Fruit fly (Drosophila melanogaster) whole organism, prepupa: ENCODE data around the gene Ndf.

Experiments used
- Blimp-1 ChIP-seq: fragments of 200-800 bp; sonication (Bioruptor generic); optimal IDR thresholded peaks from 3 replicates; lab custom pipeline; 2017; ENCODE audit warnings: missing biosample characterization, missing genetic modification characterization, mild to moderate bottlenecking, moderate library complexity, missing genetic modification reagents
- CG10631 ChIP-seq: fragments of 200-800 bp; sonication (Bioruptor generic); optimal IDR thresholded peaks from 2 replicates; lab custom pipeline; 2016; ENCODE audit warnings: missing biosample characterization, missing genetic modification characterization
- CG10669 ChIP-seq: fragments of 200-800 bp; sonication (Bioruptor generic); optimal IDR thresholded peaks from 3 replicates; lab custom pipeline; 2018; ENCODE audit warnings: missing biosample characterization, mild to moderate bottlenecking, missing genetic modification characterization, moderate library complexity
- CG11294 ChIP-seq: fragments of 200-800 bp; sonication (Bioruptor generic); IDR thresholded peaks from 2 replicates; pipeline ENCODE4 v1.3.6; 2022; ENCODE audit warnings: missing biosample characterization, missing genetic modification characterization
- CG11762 ChIP-seq: fragments of 200-800 bp; sonication (Bioruptor generic); optimal IDR thresholded peaks from 3 replicates; lab custom pipeline; 2016; ENCODE audit warnings: missing biosample characterization, missing genetic modification characterization; ENCODE audit not compliant: insufficient read depth
- CG1621 ChIP-seq: fragments of 200-800 bp; sonication (Bioruptor generic); optimal IDR thresholded peaks from 3 replicates; lab custom pipeline; 2018; ENCODE audit warnings: missing biosample characterization, mild to moderate bottlenecking, missing genetic modification characterization
- CG3032 ChIP-seq: fragments of 200-800 bp; optimal IDR thresholded peaks from 2 replicates; lab custom pipeline; 2019; ENCODE audit warnings: missing biosample characterization, mild to moderate bottlenecking, missing genetic modification characterization, moderate library complexity
- CG32006 ChIP-seq: fragments of 200-800 bp; sonication (Bioruptor generic); optimal IDR thresholded peaks from 3 replicates; lab custom pipeline; 2017; ENCODE audit warnings: missing biosample characterization, mild to moderate bottlenecking, missing genetic modification characterization
- CG34406 ChIP-seq: fragments of 200-800 bp; sonication (Bioruptor generic); optimal IDR thresholded peaks from 3 replicates; lab custom pipeline; 2016; ENCODE audit warnings: missing biosample characterization, missing genetic modification characterization
- CG4318 ChIP-seq: fragments of 200-800 bp; sonication (Bioruptor generic); optimal IDR thresholded peaks from 3 replicates; lab custom pipeline; 2017; ENCODE audit warnings: missing biosample characterization, mild to moderate bottlenecking, missing genetic modification characterization
- CG6163 ChIP-seq: fragments of 200-800 bp; sonication (Bioruptor generic); IDR thresholded peaks from 3 replicates; pipeline ENCODE4 v1.3.6; 2022; ENCODE audit warnings: missing biosample characterization, missing genetic modification characterization
- CG6276 ChIP-seq: fragments of 200-800 bp; sonication (Bioruptor generic); optimal IDR thresholded peaks from 2 replicates; lab custom pipeline; 2017; ENCODE audit warnings: missing biosample characterization, mild to moderate bottlenecking, missing genetic modification characterization
- CG6792 ChIP-seq: fragments of 200-800 bp; sonication (Bioruptor generic); optimal IDR thresholded peaks from 3 replicates; lab custom pipeline; 2016; ENCODE audit warnings: missing biosample characterization, missing genetic modification characterization
- CG6808 ChIP-seq: fragments of 200-800 bp; sonication (Bioruptor generic); optimal IDR thresholded peaks from 3 replicates; lab custom pipeline; 2017; ENCODE audit warnings: missing biosample characterization, missing genetic modification characterization, mild to moderate bottlenecking, moderate library complexity, missing genetic modification reagents
- CG9139 ChIP-seq: fragments of 200-800 bp; sonication (Bioruptor generic); optimal IDR thresholded peaks from 3 replicates; lab custom pipeline; 2017; ENCODE audit warnings: missing biosample characterization, mild to moderate bottlenecking, missing genetic modification characterization
- Eip75B ChIP-seq: fragments of 200-800 bp; sonication (Bioruptor generic); optimal IDR thresholded peaks from 3 replicates; lab custom pipeline; 2016; ENCODE audit warnings: missing biosample characterization, missing genetic modification characterization
- Eip78C ChIP-seq: fragments of 200-800 bp; sonication (Bioruptor generic); peaks from one replicate; lab custom pipeline; 2016; ENCODE audit warnings: missing biosample characterization, missing genetic modification characterization
- Ets21C ChIP-seq: fragments of 200-800 bp; sonication (Bioruptor generic); optimal IDR thresholded peaks from 3 replicates; lab custom pipeline; 2016; ENCODE audit warnings: missing biosample characterization, missing genetic modification characterization
- Ets96B ChIP-seq: fragments of 200-800 bp; optimal IDR thresholded peaks from 2 replicates; lab custom pipeline; 2019; ENCODE audit warnings: missing biosample characterization, mild to moderate bottlenecking, missing genetic modification characterization, moderate library complexity
- Hr39 ChIP-seq: fragments of 200-800 bp; sonication (Bioruptor generic); optimal IDR thresholded peaks from 2 replicates; lab custom pipeline; 2016; ENCODE audit warnings: missing biosample characterization, missing genetic modification characterization
- Hr4 ChIP-seq: fragments of 200-800 bp; sonication (Bioruptor generic); optimal IDR thresholded peaks from 3 replicates; lab custom pipeline; 2016; ENCODE audit warnings: missing biosample characterization, missing genetic modification characterization
- Lpt ChIP-seq: fragments of 200-800 bp; sonication (Bioruptor generic); optimal IDR thresholded peaks from 3 replicates; lab custom pipeline; 2016; ENCODE audit warnings: missing biosample characterization, missing genetic modification characterization
- OdsH ChIP-seq: fragments of 200-800 bp; sonication (Bioruptor generic); optimal IDR thresholded peaks from 3 replicates; lab custom pipeline; 2016; ENCODE audit warnings: missing biosample characterization, missing genetic modification characterization
- Smox ChIP-seq: fragments of 200-800 bp; sonication (Bioruptor generic); optimal IDR thresholded peaks from 3 replicates; lab custom pipeline; 2016; ENCODE audit warnings: missing biosample characterization, missing genetic modification characterization
- Sox102F ChIP-seq: fragments of 200-800 bp; sonication (Bioruptor generic); optimal IDR thresholded peaks from 2 replicates; lab custom pipeline; 2016; ENCODE audit warnings: missing biosample characterization, mild to moderate bottlenecking, missing genetic modification characterization
- Sox15 ChIP-seq: fragments of 200-800 bp; sonication (Bioruptor generic); optimal IDR thresholded peaks from 3 replicates; lab custom pipeline; 2016; ENCODE audit warnings: missing biosample characterization, missing genetic modification characterization
- achi ChIP-seq: fragments of 200-800 bp; sonication (Bioruptor generic); optimal IDR thresholded peaks from 3 replicates; lab custom pipeline; 2016; ENCODE audit warnings: missing biosample characterization, missing genetic modification characterization
- acj6 ChIP-seq: fragments of 200-800 bp; sonication (Bioruptor generic); optimal IDR thresholded peaks from 3 replicates; lab custom pipeline; 2016; ENCODE audit warnings: missing biosample characterization, missing genetic modification characterization
- dac ChIP-seq: fragments of 200-800 bp; sonication (Bioruptor generic); optimal IDR thresholded peaks from 2 replicates; lab custom pipeline; 2017; ENCODE audit warnings: missing biosample characterization, mild to moderate bottlenecking, missing genetic modification characterization
- dsx ChIP-seq: fragments of 200-800 bp; optimal IDR thresholded peaks from 3 replicates; lab custom pipeline; 2019; ENCODE audit warnings: missing biosample characterization, mild to moderate bottlenecking, missing genetic modification characterization, moderate library complexity; ENCODE audit not compliant: poor library complexity, severe bottlenecking
- eg ChIP-seq: fragments of 200-800 bp; sonication (Bioruptor generic); IDR thresholded peaks from 3 replicates; pipeline ENCODE4 v1.3.6; 2022; ENCODE audit warnings: missing biosample characterization, missing genetic modification characterization
- esn ChIP-seq: fragments of 200-800 bp; sonication (Bioruptor generic); optimal IDR thresholded peaks from 2 replicates; lab custom pipeline; 2016; ENCODE audit warnings: missing biosample characterization, mild to moderate bottlenecking, missing genetic modification characterization, moderate library complexity
- fkh ChIP-seq: fragments of 200-800 bp; sonication (Bioruptor generic); optimal IDR thresholded peaks from 3 replicates; lab custom pipeline; 2017; ENCODE audit warnings: missing biosample characterization, mild to moderate bottlenecking, missing genetic modification characterization, moderate library complexity
- net ChIP-seq: fragments of 200-800 bp; sonication (Bioruptor generic); optimal IDR thresholded peaks from 3 replicates; lab custom pipeline; 2016; ENCODE audit warnings: missing biosample characterization, missing genetic modification characterization
- pdm3 ChIP-seq: fragments of 200-800 bp; sonication (Bioruptor generic); optimal IDR thresholded peaks from 3 replicates; lab custom pipeline; 2016; ENCODE audit warnings: missing biosample characterization, missing genetic modification characterization
- salr ChIP-seq, 2 experiments: fragments of 200-800 bp; sonication (Bioruptor generic); optimal IDR thresholded peaks; 3 replicates each; lab custom pipeline; 2016 to 2018; ENCODE audit warnings: missing biosample characterization in 2 of 2, missing genetic modification characterization in 2 of 2, mild to moderate bottlenecking in 1 of 2
- ss ChIP-seq, 2 experiments: fragments of 200-800 bp; sonication (Bioruptor generic); optimal IDR thresholded peaks; 2 replicates in 1 of 2; 3 replicates in 1 of 2; lab custom pipeline; 2017 to 2018; ENCODE audit warnings: mild to moderate bottlenecking in 2 of 2, missing biosample characterization in 2 of 2, missing genetic modification characterization in 2 of 2, moderate library complexity in 1 of 2
- svp ChIP-seq: fragments of 200-800 bp; sonication (Bioruptor generic); peaks from one replicate; lab custom pipeline; 2016; ENCODE audit warnings: missing biosample characterization, missing genetic modification characterization
- topi ChIP-seq: fragments of 200-800 bp; sonication (Bioruptor generic); optimal IDR thresholded peaks from 3 replicates; lab custom pipeline; 2016; ENCODE audit warnings: missing biosample characterization, missing genetic modification characterization
- vri ChIP-seq: fragments of 200-800 bp; sonication (Bioruptor generic); optimal IDR thresholded peaks from 3 replicates; lab custom pipeline; 2016; ENCODE audit warnings: missing biosample characterization, mild to moderate bottlenecking, missing genetic modification characterization

Ndf gene

DNA sequence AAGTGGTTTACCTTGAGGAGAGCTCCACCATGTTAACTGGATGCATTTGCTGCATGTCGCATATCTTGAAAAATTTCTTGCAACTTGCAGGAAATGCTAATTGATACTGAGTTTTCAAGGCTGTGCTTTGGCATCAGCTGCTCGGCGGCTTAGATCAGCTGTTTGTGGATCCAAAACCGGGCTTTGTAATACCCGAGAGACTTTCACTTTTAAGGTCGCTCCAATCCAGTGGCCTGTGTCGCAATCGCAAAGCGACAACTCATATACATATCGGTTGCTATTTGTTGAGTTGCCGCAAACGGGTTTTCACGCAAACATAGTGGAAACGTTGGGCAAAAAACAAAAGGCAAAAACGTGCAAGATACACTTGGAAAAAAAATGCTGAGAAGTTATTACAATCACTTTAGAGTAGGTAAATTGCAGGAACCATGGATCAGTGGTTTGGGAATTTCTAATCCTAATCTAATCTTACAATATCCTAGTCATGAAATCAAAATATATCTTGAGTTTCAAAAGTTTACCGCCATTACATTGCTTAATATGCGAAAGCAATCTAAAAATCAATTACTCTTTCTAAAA is 32.2 kb downstream of the Ndf start (continued):
- TF ChIP-seq CG9139 (no peak), CG6163 (GFP tag; lab: Robert Waterston, UW) (peak; percentile 46; the same call in 1 of the 3 replicates), achi (GFP tag; lab: Kevin White, UChicago) (peak; percentile 42), Smox (GFP tag; lab: Kevin White, UChicago) (no peak), salr (GFP tag; optimal IDR thresholded peaks at IDR 0.05; lab: Kevin White, UChicago) (no peak), Sox102F (GFP tag; lab: Kevin White, UChicago) (no peak), Eip75B (GFP tag; lab: Kevin White, UChicago) (peak; percentile 18), acj6 (GFP tag; lab: Kevin White, UChicago) (peak; percentile 17)

DNA sequence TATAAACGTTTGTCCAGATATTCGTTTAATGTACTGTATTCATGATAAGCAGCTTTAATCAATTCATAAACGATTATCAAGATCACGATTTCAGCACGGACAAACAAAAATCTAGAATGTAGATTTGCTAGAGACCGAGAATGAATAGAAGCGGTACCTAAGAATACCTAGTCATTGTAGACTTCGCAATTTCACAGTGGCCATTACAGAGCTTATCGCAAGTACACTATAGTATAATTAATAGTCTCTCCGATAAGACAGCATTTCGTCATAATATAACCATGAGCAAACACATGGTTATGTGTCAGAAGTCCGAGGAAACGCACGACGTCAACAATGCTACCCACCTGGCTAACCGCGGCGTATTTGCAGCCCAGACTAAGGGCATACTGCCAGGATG is 45.6 kb downstream of the Ndf start, which contains the start of gene CG33301:
Gene CG33301, plus strand, starts transcription at position 301 of the 400 bp plus-strand sequence.
- TF ChIP-seq vri (GFP tag; lab: Kevin White, UChicago) = peak; percentile 14
- TF ChIP-seq CG4318 (GFP tag; lab: Kevin White, UChicago) = no peak

DNA sequence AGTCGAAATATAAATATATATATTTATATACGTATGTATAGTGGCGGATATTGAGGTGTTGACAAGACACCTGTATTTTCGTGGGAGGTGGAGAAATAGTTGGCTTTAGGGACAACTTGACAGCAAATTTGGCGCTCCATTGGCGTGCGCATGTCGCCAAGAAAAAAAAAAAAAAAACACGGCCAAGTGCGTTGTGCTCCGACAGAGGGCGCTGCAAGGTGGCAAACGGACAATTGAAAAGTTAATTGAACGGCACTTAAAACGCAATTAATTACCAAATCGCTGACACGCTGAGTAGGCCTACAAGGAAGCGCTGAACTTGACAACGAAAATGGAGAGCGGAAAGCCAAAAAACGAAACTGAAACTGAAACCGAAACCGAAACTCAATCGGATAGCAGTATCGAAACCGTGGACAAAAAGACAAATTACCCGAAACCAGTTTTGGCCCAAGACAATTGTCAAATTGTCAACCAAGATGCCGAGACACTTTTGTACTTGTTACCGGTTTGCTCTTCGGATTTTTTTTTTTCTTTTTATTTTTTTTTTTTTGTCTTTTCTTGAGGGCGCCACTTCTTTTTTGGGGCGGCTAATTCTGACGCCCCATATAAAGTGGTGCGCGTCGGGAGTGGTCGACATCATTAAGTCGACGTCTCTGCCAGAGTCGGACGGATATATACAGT is 50.1 kb downstream of the Ndf start, which contains the start of gene Cpr31A:
Gene Cpr31A, plus strand, starts transcription at position 631 of the 681 bp plus-strand sequence.
- TF ChIP-seq ss (GFP tag; optimal IDR thresholded peaks at IDR 0.05; lab: Kevin White, UChicago) (no peak), svp (peak; percentile 15), fkh (GFP tag; lab: Kevin White, UChicago) (no peak), Eip78C (peak; percentile 20), Blimp-1 (GFP tag; lab: Kevin White, UChicago) (peak; percentile 85)

DNA sequence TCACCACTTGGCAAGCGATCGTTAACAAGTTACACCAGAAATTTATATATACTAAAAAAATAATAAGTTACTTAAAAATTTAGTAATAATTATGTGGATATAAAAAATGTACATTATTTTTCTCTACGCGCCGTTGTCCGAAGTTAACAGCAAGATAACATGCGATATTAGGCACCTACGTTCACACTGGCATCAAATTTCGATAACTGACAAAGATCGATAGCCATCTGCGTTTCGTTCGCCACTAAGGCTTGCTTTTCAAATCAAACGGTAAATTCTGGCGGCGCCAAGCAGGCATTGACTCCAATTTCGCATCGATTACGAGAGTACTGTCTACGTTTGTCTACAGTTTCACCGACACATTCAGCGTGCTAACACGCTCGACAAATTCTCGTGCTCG is 53.1 kb downstream of the Ndf start, which contains the start of gene Pen:
Gene Pen, plus strand, starts transcription at position 196 of the 400 bp plus-strand sequence.
- TF ChIP-seq CG4318 (GFP tag; lab: Kevin White, UChicago) (no peak), eg (GFP tag; lab: Robert Waterston, UW) (no peak), OdsH (no peak), dsx (GFP tag; lab: Kevin White, UChicago) (no peak), CG34406 (GFP tag; lab: Kevin White, UChicago) (no peak), CG3032 (no peak), CG1621 (tag; lab: Kevin White, UChicago) (no peak), topi (GFP tag; lab: Kevin White, UChicago) (no peak), ss (GFP tag; optimal IDR thresholded peaks at IDR 0.05; lab: Kevin White, UChicago) (no peak), esn (GFP tag; lab: Kevin White, UChicago) (no peak), Blimp-1 (GFP tag; lab: Kevin White, UChicago) (no peak), CG6163 (GFP tag; lab: Robert Waterston, UW) (no peak), CG6808 (GFP tag; lab: Kevin White, UChicago) (no peak), Sox15 (GFP tag; lab: Kevin White, UChicago) (no peak)
- TF ChIP-seq, all 60 proteins: peak for 0

DNA sequence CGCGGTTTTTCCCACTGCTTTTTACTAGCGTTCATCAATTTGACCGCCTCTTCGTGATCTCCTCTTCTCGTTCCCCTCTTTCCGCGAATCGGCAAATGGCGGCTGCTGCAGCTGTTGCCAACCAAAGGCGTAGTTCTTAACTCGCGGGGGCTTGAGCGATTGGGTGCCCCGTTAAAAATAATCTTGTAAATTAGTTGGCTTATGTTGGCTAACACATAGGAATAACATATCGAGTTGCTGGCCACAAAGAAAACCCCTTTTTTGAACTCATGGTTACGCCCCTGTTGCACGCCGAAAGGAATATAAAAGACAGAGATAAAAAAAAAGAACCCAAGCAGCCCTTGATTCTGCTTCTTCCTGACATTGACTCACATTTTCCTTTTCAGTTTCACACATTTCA is 53.6 kb downstream of the Ndf start:
- TF ChIP-seq CG10631 (GFP tag; lab: Kevin White, UChicago) (peak; percentile 98), Smox (GFP tag; lab: Kevin White, UChicago) (peak; percentile 98), Hr39 (GFP tag; lab: Kevin White, UChicago) (peak; percentile 98), fkh (GFP tag; lab: Kevin White, UChicago) (no peak), acj6 (GFP tag; lab: Kevin White, UChicago) (peak; percentile 98), salr (GFP tag; optimal IDR thresholded peaks at IDR 0.05; lab: Kevin White, UChicago) (peak; percentile 94 to 96), pdm3 (peak; percentile 97), Ets96B (tag; lab: Kevin White, UChicago) (peak; percentile 96), CG6792 (GFP tag; lab: Kevin White, UChicago) (peak; percentile 98), CG4318 (GFP tag; lab: Kevin White, UChicago) (peak; percentile 91), Ets21C (GFP tag; lab: Kevin White, UChicago) (peak; percentile 96), net (peak; percentile 98), CG11762 (GFP tag; lab: Kevin White, UChicago) (peak; percentile 89), Eip75B (GFP tag; lab: Kevin White, UChicago) (peak; percentile 98), CG11294 (GFP tag; lab: Robert Waterston, UW) (peak; percentile 90), CG10669 (peak; percentile 97), dac (GFP tag; lab: Kevin White, UChicago) (peak; percentile 93), Lpt (GFP tag; lab: Kevin White, UChicago) (peak; percentile 96), CG32006 (GFP tag; lab: Kevin White, UChicago) (peak; percentile 95), esn (GFP tag; lab: Kevin White, UChicago) (peak; percentile 98), Hr4 (GFP tag; lab: Kevin White, UChicago) (peak; percentile 94), CG6276 (GFP tag; lab: Kevin White, UChicago) (peak; percentile 85)
